Fruit fly (Drosophila melanogaster) Kc167 (cell line): ENCODE results near the gene Rnb.

Experiments used
- Sin3A ChIP-seq: fragments of >200 bp; optimal IDR thresholded peaks from 2 replicates; lab custom pipeline; 2018; ENCODE audit warnings: missing external identifiers
- psq ChIP-seq: fragments of >200 bp; optimal IDR thresholded peaks from 2 replicates; lab custom pipeline; 2017; ENCODE audit warnings: missing external identifiers
- ttk ChIP-seq: sonication (Bioruptor generic); optimal IDR thresholded peaks from 2 replicates; lab custom pipeline; 2017; ENCODE audit warnings: missing external identifiers

dm6 chr3R:29764249-29765042 lies 34.7 kb downstream of the Rnb start:
- TF ChIP-seq Sin3A (lab: Kevin White, UChicago), result no peak
- TF ChIP-seq ttk (lab: Kevin White, UChicago), result no peak
- TF ChIP-seq psq (lab: Kevin White, UChicago), result no peak
